Worm (Caenorhabditis elegans) whole organism, mixed stage, embryonic: ENCODE measurements around the gene cpt-4.

Source experiments
- M03D4.4 ChIP-seq: sonication (generic microtip); optimal IDR thresholded peaks from 2 replicates; lab custom pipeline; 2017; ENCODE audit warnings: mild to moderate bottlenecking, missing genetic modification characterization, missing compliant biosample characterization
- bed-3 ChIP-seq: fragments of 200-800 bp; sonication (Bioruptor generic); optimal IDR thresholded peaks from 3 replicates; lab custom pipeline; 2018; ENCODE audit warnings: mild to moderate bottlenecking, missing genetic modification characterization, moderate library complexity, missing compliant biosample characterization
- blmp-1 ChIP-seq: fragments of 150-350 bp; optimal IDR thresholded peaks from 2 replicates; lab custom pipeline; 2014; ENCODE audit warnings: missing biosample characterization, missing genetic modification characterization
- ceh-39 ChIP-seq: fragments of 150-350 bp; optimal IDR thresholded peaks from 2 replicates; lab custom pipeline; 2014; ENCODE audit warnings: missing biosample characterization, missing genetic modification characterization
- ceh-43 ChIP-seq: fragments of 200-800 bp; sonication (Bioruptor generic); optimal IDR thresholded peaks from 2 replicates; lab custom pipeline; 2018; ENCODE audit warnings: mild to moderate bottlenecking, missing genetic modification characterization, moderate library complexity, missing compliant biosample characterization
- ceh-83 ChIP-seq: fragments of 200-800 bp; sonication (Bioruptor generic); optimal IDR thresholded peaks from 2 replicates; lab custom pipeline; 2018; ENCODE audit warnings: mild to moderate bottlenecking, missing genetic modification characterization, missing compliant biosample characterization
- ces-1 ChIP-seq: fragments of 150-350 bp; optimal IDR thresholded peaks from 2 replicates; lab custom pipeline; 2014; ENCODE audit warnings: missing biosample characterization, missing genetic modification reagents, missing genetic modification characterization
- cnd-1 ChIP-seq: fragments of 200-800 bp; sonication (Bioruptor generic); optimal IDR thresholded peaks from 2 replicates; lab custom pipeline; 2018; ENCODE audit warnings: mild to moderate bottlenecking, missing genetic modification characterization, missing compliant biosample characterization
- drap-1 ChIP-seq: fragments of 200-800 bp; sonication (Bioruptor generic); optimal IDR thresholded peaks from 3 replicates; lab custom pipeline; 2018; ENCODE audit warnings: mild to moderate bottlenecking, missing genetic modification characterization, missing compliant biosample characterization
- elt-1 ChIP-seq: sonication (generic microtip); optimal IDR thresholded peaks from 2 replicates; lab custom pipeline; 2017; ENCODE audit warnings: missing genetic modification characterization, mild to moderate bottlenecking, missing compliant biosample characterization, antibody characterized with exemption, moderate library complexity, borderline replicate concordance; ENCODE audit not compliant: insufficient read depth
- elt-3 ChIP-seq: fragments of 150-350 bp; optimal IDR thresholded peaks from 2 replicates; lab custom pipeline; 2014; ENCODE audit warnings: missing biosample characterization, missing genetic modification characterization
- flh-1 ChIP-seq: fragments of 200-800 bp; sonication (Bioruptor generic); optimal IDR thresholded peaks from 2 replicates; lab custom pipeline; 2018; ENCODE audit warnings: mild to moderate bottlenecking, missing genetic modification characterization, moderate library complexity, missing compliant biosample characterization
- ham-2 ChIP-seq: fragments of 200-800 bp; sonication (Bioruptor generic); optimal IDR thresholded peaks from 2 replicates; lab custom pipeline; 2018; ENCODE audit warnings: mild to moderate bottlenecking, missing genetic modification characterization, missing compliant biosample characterization
- hlh-1 ChIP-seq: fragments of 150-350 bp; optimal IDR thresholded peaks from 2 replicates; lab custom pipeline; 2014; ENCODE audit warnings: missing biosample characterization, missing genetic modification reagents, missing genetic modification characterization
- lin-13 ChIP-seq: fragments of 150-350 bp; optimal IDR thresholded peaks from 2 replicates; lab custom pipeline; 2014; ENCODE audit warnings: missing biosample characterization, missing genetic modification characterization
- lin-32 ChIP-seq: fragments of 200-800 bp; sonication (Bioruptor generic); optimal IDR thresholded peaks from 2 replicates; lab custom pipeline; 2018; ENCODE audit warnings: mild to moderate bottlenecking, missing genetic modification characterization, missing compliant biosample characterization
- lsy-2 ChIP-seq: fragments of 150-350 bp; optimal IDR thresholded peaks from 2 replicates; lab custom pipeline; 2014; ENCODE audit warnings: missing biosample characterization, missing genetic modification characterization
- mab-5 ChIP-seq: fragments of 150-350 bp; optimal IDR thresholded peaks from 2 replicates; lab custom pipeline; 2014; ENCODE audit warnings: missing biosample characterization, missing genetic modification characterization
- mep-1 ChIP-seq: fragments of 150-350 bp; optimal IDR thresholded peaks from 2 replicates; lab custom pipeline; 2017; ENCODE audit warnings: missing biosample characterization, missing genetic modification reagents, missing genetic modification characterization, inconsistent platforms
- mls-2 ChIP-seq: sonication (generic microtip); optimal IDR thresholded peaks from 2 replicates; lab custom pipeline; 2016; ENCODE audit warnings: mild to moderate bottlenecking, missing genetic modification characterization, moderate library complexity, missing compliant biosample characterization
- nhr-12 ChIP-seq: fragments of 150-350 bp; optimal IDR thresholded peaks from 2 replicates; lab custom pipeline; 2014; ENCODE audit warnings: missing biosample characterization, missing genetic modification characterization
- nhr-2 ChIP-seq: fragments of 150-350 bp; optimal IDR thresholded peaks from 2 replicates; lab custom pipeline; 2014; ENCODE audit warnings: missing biosample characterization, missing genetic modification characterization
- nhr-237 ChIP-seq: fragments of 150-350 bp; optimal IDR thresholded peaks from 2 replicates; lab custom pipeline; 2014; ENCODE audit warnings: missing biosample characterization, missing genetic modification characterization
- nhr-28 ChIP-seq: fragments of 150-350 bp; optimal IDR thresholded peaks from 2 replicates; lab custom pipeline; 2014; ENCODE audit warnings: missing biosample characterization, missing genetic modification characterization
- nhr-76 ChIP-seq: sonication (generic microtip); optimal IDR thresholded peaks from 2 replicates; lab custom pipeline; 2017; ENCODE audit warnings: missing biosample characterization, missing genetic modification characterization
- pha-4 ChIP-seq: fragments of 150-350 bp; optimal IDR thresholded peaks from 2 replicates; lab custom pipeline; 2018; ENCODE audit warnings: missing biosample characterization, missing genetic modification reagents, missing genetic modification characterization
- sem-2 ChIP-seq: fragments of 200-800 bp; sonication (Bioruptor generic); optimal IDR thresholded peaks from 2 replicates; lab custom pipeline; 2018; ENCODE audit warnings: mild to moderate bottlenecking, missing genetic modification characterization, missing compliant biosample characterization
- snpc-4 ChIP-seq: fragments of 150-350 bp; optimal IDR thresholded peaks from 2 replicates; lab custom pipeline; 2014; ENCODE audit warnings: missing biosample characterization, missing genetic modification characterization
- sptf-1 ChIP-seq: sonication (generic microtip); optimal IDR thresholded peaks from 2 replicates; lab custom pipeline; 2017; ENCODE audit warnings: mild to moderate bottlenecking, missing genetic modification characterization, moderate library complexity, missing compliant biosample characterization
- tbx-8 ChIP-seq: fragments of 200-800 bp; sonication (Bioruptor generic); optimal IDR thresholded peaks from 2 replicates; lab custom pipeline; 2018; ENCODE audit warnings: mild to moderate bottlenecking, missing genetic modification characterization, moderate library complexity, missing compliant biosample characterization
- unc-120 ChIP-seq: sonication (generic microtip); optimal IDR thresholded peaks from 2 replicates; lab custom pipeline; 2017; ENCODE audit warnings: missing genetic modification characterization, missing compliant biosample characterization; ENCODE audit not compliant: poor library complexity, severe bottlenecking
- unc-39 ChIP-seq: fragments of 150-350 bp; optimal IDR thresholded peaks from 2 replicates; lab custom pipeline; 2014; ENCODE audit warnings: missing biosample characterization, missing genetic modification characterization
- unc-62 ChIP-seq: fragments of 150-350 bp; optimal IDR thresholded peaks from 2 replicates; lab custom pipeline; 2014; ENCODE audit warnings: missing biosample characterization, missing genetic modification reagents, missing genetic modification characterization
- zip-8 ChIP-seq: fragments of 150-350 bp; optimal IDR thresholded peaks from 2 replicates; lab custom pipeline; 2014; ENCODE audit warnings: missing biosample characterization, missing genetic modification characterization
- ztf-11 ChIP-seq: fragments of 150-350 bp; optimal IDR thresholded peaks from 2 replicates; lab custom pipeline; 2014; ENCODE audit warnings: missing biosample characterization, missing genetic modification characterization

Gene cpt-4

DNA sequence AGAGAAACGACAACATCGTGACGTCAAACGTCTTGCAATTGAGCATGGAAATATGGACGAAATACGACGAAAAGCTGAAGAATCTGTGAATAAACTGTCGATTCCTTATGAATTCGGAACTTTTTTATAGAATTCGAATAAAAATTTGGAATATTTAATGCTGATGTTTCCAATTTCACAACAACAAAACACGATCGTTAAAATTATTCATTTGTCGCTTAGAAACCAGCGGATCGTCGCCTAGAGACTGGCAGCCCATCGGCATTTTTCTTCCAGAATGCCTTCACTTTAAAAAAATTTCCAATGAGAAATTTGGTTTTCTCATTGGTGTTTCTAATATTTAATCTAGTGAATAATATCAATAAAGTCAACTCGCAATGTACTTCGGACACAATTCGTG, 25.8 kb upstream of the cpt-4 start, which contains the start of gene cwp-4:
TSS of gene cwp-4 (plus strand) at position 301 of the 400 bp plus-strand sequence.
- no peak for TF ChIP-seq ceh-39 (tag; lab: Kevin White, UChicago)
- TF ChIP-seq snpc-4 (tag; lab: Kevin White, UChicago) = no peak
- TF ChIP-seq drap-1 (GFP tag; lab: Kevin White, UChicago) = no peak
- TF ChIP-seq flh-1 (GFP tag; lab: Kevin White, UChicago) = no peak
- TF ChIP-seq mls-2 (tag; lab: Kevin White, UChicago) = no peak
- TF ChIP-seq ham-2 (GFP tag; lab: Kevin White, UChicago) = no peak
- TF ChIP-seq hlh-1 (tag; lab: Kevin White, UChicago) = no peak

DNA sequence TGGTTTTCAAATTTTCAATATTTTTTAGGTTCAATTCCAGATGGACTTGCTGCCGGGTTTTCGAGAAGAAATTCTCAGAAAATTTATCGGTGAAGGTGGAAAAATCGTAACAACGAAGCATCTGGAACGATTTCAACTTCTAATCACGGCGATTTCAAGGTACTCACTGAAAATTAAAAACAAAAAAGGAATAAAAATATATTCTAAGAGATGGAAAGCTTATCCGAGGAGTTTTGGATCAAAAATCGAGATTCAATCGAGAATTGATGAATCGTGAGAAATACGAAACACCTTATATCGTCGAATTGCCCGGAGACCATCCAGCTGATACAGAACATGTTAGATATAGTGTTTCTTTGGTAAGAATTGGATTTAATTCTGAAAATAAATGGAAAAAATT, 24.7 kb upstream of the cpt-4 start, which contains the start of gene K11D12.12:
TSS of gene K11D12.12 (plus strand) at position 29 of the 400 bp plus-strand sequence.
- TF ChIP-seq ceh-83 (GFP tag; lab: Kevin White, UChicago) (no peak), elt-1 (no peak), zip-8 (no peak), elt-3 (tag; lab: Kevin White, UChicago) (no peak), nhr-12 (tag; lab: Kevin White, UChicago) (no peak), sem-2 (GFP tag; lab: Kevin White, UChicago) (no peak), ztf-11 (tag; lab: Kevin White, UChicago) (no peak), ham-2 (GFP tag; lab: Kevin White, UChicago) (no peak), tbx-8 (GFP tag; lab: Kevin White, UChicago) (no peak), lin-13 (no peak), mep-1 (tag; lab: Kevin White, UChicago) (no peak), lin-32 (GFP tag; lab: Kevin White, UChicago) (no peak), ceh-43 (no peak), drap-1 (GFP tag; lab: Kevin White, UChicago) (no peak)

DNA sequence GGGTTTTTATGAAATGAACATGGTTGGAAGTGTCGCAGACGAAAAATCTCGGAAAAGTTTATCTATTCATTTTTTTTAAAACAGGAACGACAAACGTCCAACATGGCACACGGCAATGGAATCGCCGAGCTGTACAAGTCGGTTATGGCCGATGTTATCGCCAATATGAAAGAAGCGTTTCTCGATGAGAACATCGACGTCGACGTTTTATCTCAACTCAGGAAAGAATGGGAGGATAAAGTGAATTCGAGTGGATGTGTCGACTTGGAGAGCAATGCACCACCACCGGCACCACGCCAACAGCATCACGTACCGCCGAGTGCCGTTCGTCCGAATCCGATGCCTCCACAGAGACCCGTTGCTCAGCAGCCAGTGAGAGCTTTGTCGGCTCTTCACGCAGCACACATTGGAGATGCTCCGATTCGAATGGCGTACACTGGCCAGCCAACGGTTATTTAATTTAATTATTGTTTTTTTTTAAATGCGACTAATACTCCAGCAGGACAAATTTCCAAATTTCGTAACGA, 22.6 kb upstream of the cpt-4 start:
- TF ChIP-seq ceh-83 (GFP tag; lab: Kevin White, UChicago) = no peak
- TF ChIP-seq blmp-1 (tag; lab: Kevin White, UChicago) = no peak
- no peak for TF ChIP-seq nhr-12 (tag; lab: Kevin White, UChicago)
- no peak for TF ChIP-seq unc-62 (GFP tag; lab: Kevin White, UChicago)
- no peak for TF ChIP-seq nhr-76 (tag; lab: Kevin White, UChicago)
- TF ChIP-seq unc-120 (tag; lab: Kevin White, UChicago) = no peak
- TF ChIP-seq lin-13 = no peak
- TF ChIP-seq tbx-8 (GFP tag; lab: Kevin White, UChicago) = no peak
- no peak for TF ChIP-seq unc-39 (tag; lab: Kevin White, UChicago)
- TF ChIP-seq ceh-43 = no peak
- TF ChIP-seq sem-2 (GFP tag; lab: Kevin White, UChicago) = no peak
- no peak for TF ChIP-seq drap-1 (GFP tag; lab: Kevin White, UChicago)

DNA sequence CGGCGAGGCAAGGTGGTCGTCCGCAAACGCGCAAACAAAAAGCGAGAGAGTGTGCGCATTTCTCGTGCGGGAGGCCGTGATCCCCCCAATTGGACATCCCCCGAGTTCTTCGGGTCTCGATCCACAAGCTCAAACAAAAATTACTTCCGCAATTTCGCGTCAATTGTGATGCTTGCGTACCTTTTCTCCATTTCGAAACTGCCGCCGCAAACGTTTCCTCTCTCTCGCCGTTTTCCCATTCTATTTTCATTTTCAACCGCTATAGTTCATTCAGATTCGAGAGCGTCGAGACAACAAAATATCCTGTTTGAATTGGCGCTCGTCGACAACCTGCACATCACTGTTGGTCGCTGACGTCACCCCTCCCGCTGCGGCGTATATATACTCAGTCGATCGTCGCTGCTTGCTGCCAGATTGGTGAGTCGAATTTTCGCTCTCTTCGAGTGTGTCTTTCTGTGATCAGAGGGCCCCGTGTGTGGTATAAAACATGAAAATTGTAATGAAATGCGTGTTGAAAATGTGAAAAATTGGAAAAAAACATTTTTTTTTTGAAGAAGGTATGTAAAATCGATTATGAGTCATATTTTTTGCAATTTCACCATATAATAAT, 21.9 kb upstream of the cpt-4 start, which contains the start of the genes pqn-51 and K11D12.14:
TSS of gene pqn-51 (plus strand) at position 275 of the 610 bp plus-strand sequence.
TSS of gene K11D12.14 (plus strand) at position 304 of the 610 bp plus-strand sequence.
- peak; percentile 95 for TF ChIP-seq unc-120 (tag; lab: Kevin White, UChicago)
- peak; percentile 63 for TF ChIP-seq lsy-2
- TF ChIP-seq zip-8 = no peak
- TF ChIP-seq sptf-1 (tag; lab: Kevin White, UChicago) = peak; percentile 28
- no peak for TF ChIP-seq ceh-83 (GFP tag; lab: Kevin White, UChicago)
- TF ChIP-seq pha-4 (tag; lab: Kevin White, UChicago) = peak; percentile 42
- no peak for TF ChIP-seq unc-39 (tag; lab: Kevin White, UChicago)
- TF ChIP-seq ces-1 (GFP tag; lab: Kevin White, UChicago) = peak; percentile 87
- TF ChIP-seq ztf-11 (tag; lab: Kevin White, UChicago) = peak; percentile 10
- TF ChIP-seq cnd-1 (tag; lab: Kevin White, UChicago) = no peak
- no peak for TF ChIP-seq nhr-76 (tag; lab: Kevin White, UChicago)
- TF ChIP-seq lin-13 = peak; percentile 42
- peak; percentile 73 for TF ChIP-seq unc-62 (GFP tag; lab: Kevin White, UChicago)
- no peak for TF ChIP-seq nhr-28 (tag; lab: Kevin White, UChicago)
- TF ChIP-seq nhr-2 (tag; lab: Kevin White, UChicago) = no peak
- peak; percentile 37 for TF ChIP-seq tbx-8 (GFP tag; lab: Kevin White, UChicago)
- TF ChIP-seq sem-2 (GFP tag; lab: Kevin White, UChicago) = no peak
- TF ChIP-seq hlh-1 (tag; lab: Kevin White, UChicago) = peak; percentile 53
- no peak for TF ChIP-seq elt-3 (tag; lab: Kevin White, UChicago)
- TF ChIP-seq ceh-39 (tag; lab: Kevin White, UChicago) = no peak
- no peak for TF ChIP-seq lin-32 (GFP tag; lab: Kevin White, UChicago)
- peak; percentile 92 for TF ChIP-seq nhr-237
- no peak for TF ChIP-seq M03D4.4
- peak; percentile 61 for TF ChIP-seq drap-1 (GFP tag; lab: Kevin White, UChicago)
- peak; percentile 88 for TF ChIP-seq blmp-1 (tag; lab: Kevin White, UChicago)
- no peak for TF ChIP-seq snpc-4 (tag; lab: Kevin White, UChicago)
- peak; percentile 35 for TF ChIP-seq bed-3 (GFP tag; lab: Kevin White, UChicago)
- TF ChIP-seq mep-1 (tag; lab: Kevin White, UChicago) = peak; percentile 3
- TF ChIP-seq ham-2 (GFP tag; lab: Kevin White, UChicago) = no peak
- no peak for TF ChIP-seq mls-2 (tag; lab: Kevin White, UChicago)
- no peak for TF ChIP-seq mab-5 (tag; lab: Kevin White, UChicago)
- no peak for TF ChIP-seq ceh-43
- no peak for TF ChIP-seq nhr-12 (tag; lab: Kevin White, UChicago)
- no peak for TF ChIP-seq flh-1 (GFP tag; lab: Kevin White, UChicago)
- no peak for TF ChIP-seq elt-1
